Worm (Caenorhabditis elegans) whole organism, mixed stage, embryonic: ENCODE results near the gene dpy-3.

Experiments used
- drap-1 ChIP-seq: fragments of 200-800 bp; sonication (Bioruptor generic); optimal IDR thresholded peaks from 3 replicates; lab custom pipeline; 2018; ENCODE audit warnings: mild to moderate bottlenecking, missing genetic modification characterization, missing compliant biosample characterization
- elt-3 ChIP-seq: fragments of 150-350 bp; optimal IDR thresholded peaks from 2 replicates; lab custom pipeline; 2014; ENCODE audit warnings: missing biosample characterization, missing genetic modification characterization
- lsy-2 ChIP-seq: fragments of 150-350 bp; optimal IDR thresholded peaks from 2 replicates; lab custom pipeline; 2014; ENCODE audit warnings: missing biosample characterization, missing genetic modification characterization
- ztf-11 ChIP-seq: fragments of 150-350 bp; optimal IDR thresholded peaks from 2 replicates; lab custom pipeline; 2014; ENCODE audit warnings: missing biosample characterization, missing genetic modification characterization

DNA sequence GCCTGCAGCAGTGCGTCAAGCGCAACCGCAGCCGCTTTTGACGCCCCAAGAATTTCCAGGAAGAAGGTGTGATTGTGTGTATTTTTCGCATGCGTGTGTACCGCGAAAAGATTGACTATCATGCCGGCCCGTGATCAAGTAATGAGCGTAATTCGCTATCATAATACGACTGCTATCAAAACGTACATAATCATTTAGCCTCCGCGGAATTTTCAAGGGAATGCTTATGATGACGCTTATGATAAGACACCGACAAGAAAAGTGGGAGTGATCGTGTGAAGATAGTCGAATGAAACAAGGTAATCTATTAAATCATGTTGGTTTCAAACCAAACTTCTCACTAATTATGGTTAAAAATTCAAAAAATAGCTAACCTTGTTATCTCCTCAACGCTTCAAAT, 12.4 kb upstream of the dpy-3 start:
- TF ChIP-seq ztf-11 (tag; lab: Kevin White, UChicago): no peak
- TF ChIP-seq elt-3 (tag; lab: Kevin White, UChicago): no peak
- no peak for TF ChIP-seq lsy-2 (tag; lab: Kevin White, UChicago)
- TF ChIP-seq drap-1 (GFP tag; lab: Kevin White, UChicago): no peak
